Worm (Caenorhabditis elegans) whole organism, young adult: ENCODE measurements around the gene nhr-40.

ENCODE experiments used
- B0019.2 ChIP-seq: fragments of 200-800 bp; sonication (Bioruptor generic); conservative IDR thresholded peaks from 2 replicates; pipeline ENCODE4 v1.3.6; 2022; ENCODE audit warnings: missing genetic modification reagents, missing genetic modification characterization, missing compliant biosample characterization
- B0261.1 ChIP-seq: sonication (generic microtip); optimal IDR thresholded peaks from 2 replicates; lab custom pipeline; 2016; ENCODE audit warnings: mild to moderate bottlenecking, missing genetic modification characterization, moderate library complexity, missing compliant biosample characterization
- B0336.3 ChIP-seq: fragments of 200-800 bp; sonication (Bioruptor generic); IDR thresholded peaks from 2 replicates; pipeline ENCODE4 v1.3.6; 2022; ENCODE audit warnings: missing genetic modification characterization, missing compliant biosample characterization
- F39B2.1 ChIP-seq: fragments of 200-800 bp; sonication (Bioruptor generic); IDR thresholded peaks from 2 replicates; pipeline ENCODE4 v1.3.6; 2022; ENCODE audit warnings: missing genetic modification reagents, missing genetic modification characterization, missing compliant biosample characterization
- F57A8.1 ChIP-seq: fragments of 200-800 bp; sonication (Bioruptor generic); optimal IDR thresholded peaks from 2 replicates; lab custom pipeline; 2018; ENCODE audit warnings: mild to moderate bottlenecking, missing genetic modification characterization, moderate library complexity, missing compliant biosample characterization
- F57C9.4 ChIP-seq: sonication (generic microtip); optimal IDR thresholded peaks from 2 replicates; lab custom pipeline; 2017; ENCODE audit warnings: mild to moderate bottlenecking, missing genetic modification characterization, missing compliant biosample characterization
- T26A5.8 ChIP-seq: sonication (generic microtip); optimal IDR thresholded peaks from 2 replicates; lab custom pipeline; 2016; ENCODE audit warnings: missing genetic modification characterization, missing compliant biosample characterization
- Y56A3A.18 ChIP-seq: fragments of 200-800 bp; sonication (Bioruptor generic); IDR thresholded peaks from 2 replicates; pipeline ENCODE4 v1.3.6; 2022; ENCODE audit warnings: missing genetic modification reagents, missing genetic modification characterization, missing compliant biosample characterization
- Y67H2A.10 ChIP-seq: fragments of 200-800 bp; sonication (Bioruptor generic); conservative IDR thresholded peaks from 2 replicates; pipeline ENCODE4 v1.3.6; 2022; ENCODE audit warnings: missing genetic modification reagents, missing genetic modification characterization, missing compliant biosample characterization
- Y79H2A.3 ChIP-seq: fragments of 200-800 bp; sonication (Bioruptor generic); conservative IDR thresholded peaks from 2 replicates; pipeline ENCODE4 v1.3.6; 2022; ENCODE audit warnings: missing genetic modification reagents, missing genetic modification characterization, missing compliant biosample characterization
- Y95B8A.8 ChIP-seq: fragments of 200-800 bp; sonication (Bioruptor generic); IDR thresholded peaks from 2 replicates; pipeline ENCODE4 v1.3.6; 2022; ENCODE audit warnings: missing genetic modification reagents, missing genetic modification characterization, missing compliant biosample characterization
- akir-1 ChIP-seq: fragments of 200-800 bp; sonication (Bioruptor generic); optimal IDR thresholded peaks from 2 replicates; lab custom pipeline; 2018; ENCODE audit warnings: mild to moderate bottlenecking, missing genetic modification characterization, moderate library complexity, missing compliant biosample characterization
- ama-1 ChIP-seq, 3 experiments: fragments of 150-350 bp in 1 of 3; sonication (generic microtip) in 2 of 3; optimal IDR thresholded peaks; 2 replicates each; lab custom pipeline; 2014 to 2018; ENCODE audit warnings: missing biosample characterization in 2 of 3, missing genetic modification characterization in 2 of 3, missing genetic modification reagents in 2 of 3
- aptf-3 ChIP-seq: fragments of 200-800 bp; sonication (Bioruptor generic); IDR thresholded peaks from 2 replicates; pipeline ENCODE4 v1.3.6; 2022; ENCODE audit warnings: missing genetic modification characterization, missing compliant biosample characterization
- atf-7 ChIP-seq: sonication (generic microtip); optimal IDR thresholded peaks from 2 replicates; lab custom pipeline; 2017; ENCODE audit warnings: mild to moderate bottlenecking, missing genetic modification characterization, missing compliant biosample characterization
- athp-1 ChIP-seq: sonication (generic microtip); optimal IDR thresholded peaks from 2 replicates; lab custom pipeline; 2017; ENCODE audit warnings: mild to moderate bottlenecking, missing genetic modification characterization, missing compliant biosample characterization
- attf-6 ChIP-seq: fragments of 200-800 bp; sonication (Bioruptor generic); IDR thresholded peaks from 2 replicates; pipeline ENCODE4 v1.3.6; 2022; ENCODE audit warnings: missing genetic modification reagents, missing genetic modification characterization, missing compliant biosample characterization
- bed-2 ChIP-seq: fragments of 200-800 bp; sonication (Bioruptor generic); IDR thresholded peaks from 2 replicates; pipeline ENCODE4 v1.3.6; 2022; ENCODE audit warnings: missing genetic modification reagents, missing genetic modification characterization, missing compliant biosample characterization
- cebp-2 ChIP-seq: fragments of 200-800 bp; sonication (Bioruptor generic); IDR thresholded peaks from 2 replicates; pipeline ENCODE4 v1.3.6; 2022; ENCODE audit warnings: missing genetic modification characterization, missing compliant biosample characterization
- ceh-58 ChIP-seq: fragments of 200-800 bp; sonication (Bioruptor generic); IDR thresholded peaks from 2 replicates; pipeline ENCODE4 v1.3.6; 2022; ENCODE audit warnings: missing genetic modification characterization, missing compliant biosample characterization
- ceh-91 ChIP-seq: fragments of 200-800 bp; sonication (Bioruptor generic); IDR thresholded peaks from 2 replicates; pipeline ENCODE4 v1.3.6; 2022; ENCODE audit warnings: missing genetic modification reagents, missing genetic modification characterization, missing compliant biosample characterization
- egl-18 ChIP-seq: fragments of 200-800 bp; sonication (Bioruptor generic); IDR thresholded peaks from 2 replicates; pipeline ENCODE4 v1.3.6; 2022; ENCODE audit warnings: missing genetic modification reagents, missing genetic modification characterization, missing compliant biosample characterization
- egrh-3 ChIP-seq: fragments of 200-800 bp; sonication (Bioruptor generic); IDR thresholded peaks from 2 replicates; pipeline ENCODE4 v1.3.6; 2022; ENCODE audit warnings: missing genetic modification reagents, missing genetic modification characterization, missing compliant biosample characterization
- lin-35 ChIP-seq, 3 experiments: fragments of 150-350 bp in 2 of 3; sonication (generic microtip) in 1 of 3; optimal IDR thresholded peaks; 2 replicates each; lab custom pipeline; 2014 to 2018; ENCODE audit warnings: missing biosample characterization in 3 of 3, missing genetic modification characterization in 3 of 3, missing genetic modification reagents in 3 of 3
- lin-54 ChIP-seq: fragments of 200-800 bp; sonication (Bioruptor generic); optimal IDR thresholded peaks from 2 replicates; lab custom pipeline; 2018; ENCODE audit warnings: mild to moderate bottlenecking, missing genetic modification characterization, missing compliant biosample characterization
- lsl-1 ChIP-seq: fragments of 200-800 bp; sonication (Bioruptor generic); optimal IDR thresholded peaks from 2 replicates; lab custom pipeline; 2018; ENCODE audit warnings: mild to moderate bottlenecking, missing genetic modification characterization, moderate library complexity, missing compliant biosample characterization
- lsy-27 ChIP-seq: sonication (generic microtip); optimal IDR thresholded peaks from 2 replicates; lab custom pipeline; 2017; ENCODE audit warnings: missing genetic modification characterization, mild to moderate bottlenecking, missing compliant biosample characterization, antibody characterized with exemption, missing genotype, borderline replicate concordance; ENCODE audit not compliant: insufficient read depth
- madf-10 ChIP-seq: sonication (generic microtip); optimal IDR thresholded peaks from 2 replicates; lab custom pipeline; 2016; ENCODE audit warnings: mild to moderate bottlenecking, missing genetic modification characterization, missing compliant biosample characterization
- mes-4 ChIP-seq: sonication (generic microtip); optimal IDR thresholded peaks from 2 replicates; lab custom pipeline; 2016; ENCODE audit warnings: missing genotype, missing genetic modification characterization, missing compliant biosample characterization
- nfya-2 ChIP-seq: fragments of 200-800 bp; sonication (Bioruptor generic); IDR thresholded peaks from 2 replicates; pipeline ENCODE4 v1.3.6; 2022; ENCODE audit warnings: missing genetic modification reagents, missing genetic modification characterization, missing compliant biosample characterization
- nfyb-1 ChIP-seq: fragments of 200-800 bp; sonication (Bioruptor generic); IDR thresholded peaks from 2 replicates; pipeline ENCODE4 v1.3.6; 2022; ENCODE audit warnings: missing genetic modification reagents, missing genetic modification characterization, missing compliant biosample characterization
- nhr-120 ChIP-seq: fragments of 200-800 bp; sonication (Bioruptor generic); IDR thresholded peaks from 2 replicates; pipeline ENCODE4 v1.3.6; 2022; ENCODE audit warnings: missing genetic modification characterization, missing compliant biosample characterization
- nhr-179 ChIP-seq: sonication (generic microtip); optimal IDR thresholded peaks from 2 replicates; lab custom pipeline; 2016; ENCODE audit warnings: mild to moderate bottlenecking, missing genetic modification characterization, missing compliant biosample characterization
- nhr-80 ChIP-seq: sonication (generic microtip); optimal IDR thresholded peaks from 2 replicates; lab custom pipeline; 2016; ENCODE audit warnings: missing genetic modification characterization, missing compliant biosample characterization
- repo-1 ChIP-seq: sonication (generic microtip); optimal IDR thresholded peaks from 2 replicates; lab custom pipeline; 2017; ENCODE audit warnings: mild to moderate bottlenecking, missing genetic modification characterization, missing compliant biosample characterization
- sea-2 ChIP-seq: fragments of 200-800 bp; sonication (Bioruptor generic); IDR thresholded peaks from 2 replicates; pipeline ENCODE4 v1.3.6; 2022; ENCODE audit warnings: missing genetic modification characterization, missing compliant biosample characterization
- snpc-1.1 ChIP-seq: sonication (generic microtip); optimal IDR thresholded peaks from 2 replicates; lab custom pipeline; 2017; ENCODE audit warnings: missing genetic modification characterization, mild to moderate bottlenecking, missing compliant biosample characterization, antibody characterized with exemption, moderate library complexity, missing genotype, missing genetic modification reagents; ENCODE audit not compliant: insufficient read depth
- snpc-1.3 ChIP-seq: sonication (generic microtip); optimal IDR thresholded peaks from 2 replicates; lab custom pipeline; 2017; ENCODE audit warnings: missing genetic modification characterization, mild to moderate bottlenecking, missing compliant biosample characterization, antibody characterized with exemption, moderate library complexity, missing genotype, missing genetic modification reagents; ENCODE audit not compliant: insufficient read depth
- snpc-3.4 ChIP-seq: sonication (generic microtip); optimal IDR thresholded peaks from 2 replicates; lab custom pipeline; 2017; ENCODE audit warnings: missing genetic modification characterization, mild to moderate bottlenecking, missing compliant biosample characterization, antibody characterized with exemption, moderate library complexity, missing genotype, missing genetic modification reagents
- snpc-4 ChIP-seq, 5 experiments: fragments of 150-350 bp in 1 of 5; sonication (generic microtip) in 4 of 5; optimal IDR thresholded peaks; 2 replicates each; lab custom pipeline; 2014 to 2018; ENCODE audit warnings: missing genetic modification characterization in 5 of 5, missing biosample characterization in 3 of 5, antibody characterized with exemption in 2 of 5, mild to moderate bottlenecking in 2 of 5, missing compliant biosample characterization in 2 of 5, missing genotype in 2 of 5, moderate library complexity in 2 of 5, missing genetic modification reagents in 1 of 5
- sptf-2 ChIP-seq: fragments of 200-800 bp; sonication (Bioruptor generic); optimal IDR thresholded peaks from 2 replicates; lab custom pipeline; 2018; ENCODE audit warnings: mild to moderate bottlenecking, missing genetic modification characterization, missing compliant biosample characterization
- tbp1 ChIP-seq: fragments of 200-800 bp; sonication (Bioruptor generic); optimal IDR thresholded peaks from 2 replicates; lab custom pipeline; 2018; ENCODE audit warnings: mild to moderate bottlenecking, missing genetic modification characterization, missing compliant biosample characterization
- tlf-1 ChIP-seq: fragments of 200-800 bp; sonication (Bioruptor generic); optimal IDR thresholded peaks from 2 replicates; lab custom pipeline; 2018; ENCODE audit warnings: mild to moderate bottlenecking, missing genetic modification characterization, missing compliant biosample characterization
- unc-130 ChIP-seq: sonication (generic microtip); optimal IDR thresholded peaks from 2 replicates; lab custom pipeline; 2016; ENCODE audit warnings: missing genetic modification reagents, missing genetic modification characterization, missing compliant biosample characterization
- zim-3 ChIP-seq: sonication (generic microtip); optimal IDR thresholded peaks from 2 replicates; lab custom pipeline; 2017; ENCODE audit warnings: mild to moderate bottlenecking, missing genetic modification characterization, moderate library complexity, missing compliant biosample characterization
- ztf-28 ChIP-seq: fragments of 200-800 bp; sonication (Bioruptor generic); IDR thresholded peaks from 2 replicates; pipeline ENCODE4 v1.3.6; 2022; ENCODE audit warnings: missing genetic modification reagents, missing genetic modification characterization, missing compliant biosample characterization
- ztf-3 ChIP-seq: fragments of 200-800 bp; sonication (Bioruptor generic); optimal IDR thresholded peaks from 2 replicates; lab custom pipeline; 2018; ENCODE audit warnings: mild to moderate bottlenecking, missing genetic modification characterization, missing compliant biosample characterization
- ztf-6 ChIP-seq: fragments of 200-800 bp; sonication (Bioruptor generic); IDR thresholded peaks from 2 replicates; pipeline ENCODE4 v1.3.6; 2022; ENCODE audit warnings: missing genetic modification reagents, missing genetic modification characterization, missing compliant biosample characterization

nhr-40 gene

ce11 chrX:2569040-2569439, 24.8 kb upstream of the nhr-40 start:
- TF ChIP-seq bed-2 (GFP tag; lab: Robert Waterston, UW) (no peak), Y67H2A.10 (GFP tag; lab: Robert Waterston, UW) (no peak), nfya-2 (GFP tag; lab: Robert Waterston, UW) (no peak), aptf-3 (no peak), F57A8.1 (GFP tag; lab: Kevin White, UChicago) (no peak), F39B2.1 (GFP tag; lab: Robert Waterston, UW) (no peak), ztf-28 (no peak), lin-54 (GFP tag; lab: Kevin White, UChicago) (no peak), tlf-1 (GFP tag; lab: Kevin White, UChicago) (peak; percentile 19), sptf-2 (GFP tag; lab: Kevin White, UChicago) (no peak), cebp-2 (GFP tag; lab: Robert Waterston, UW) (no peak), mes-4 (tag; lab: Kevin White, UChicago) (no peak), atf-7 (tag; lab: Kevin White, UChicago) (peak; percentile 72), ama-1 (optimal IDR thresholded peaks at IDR 0.05; lab: Kevin White, UChicago) (no peak), ama-1 (GFP tag; optimal IDR thresholded peaks at IDR 0.05; lab: Kevin White, UChicago) (no peak), nhr-120 (GFP tag; lab: Robert Waterston, UW) (no peak), athp-1 (tag; lab: Kevin White, UChicago) (no peak), attf-6 (GFP tag; lab: Robert Waterston, UW) (no peak), T26A5.8 (tag; lab: Kevin White, UChicago) (no peak), nhr-179 (tag; lab: Kevin White, UChicago) (no peak), egrh-3 (GFP tag; lab: Robert Waterston, UW) (no peak), madf-10 (tag; lab: Kevin White, UChicago) (peak; percentile 55), sea-2 (GFP tag; lab: Robert Waterston, UW) (no peak), lsl-1 (GFP tag; lab: Kevin White, UChicago) (no peak), lsy-27 (tag; lab: Kevin White, UChicago) (no peak), lin-35 (GFP tag; optimal IDR thresholded peaks at IDR 0.05; lab: Kevin White, UChicago) (no peak), repo-1 (tag; lab: Kevin White, UChicago) (no peak), nfyb-1 (GFP tag; lab: Robert Waterston, UW) (peak; percentile 84), snpc-3.4 (tag; lab: Kevin White, UChicago) (no peak), unc-130 (GFP tag; lab: Kevin White, UChicago) (no peak), Y56A3A.18 (no peak), nhr-80 (tag; lab: Kevin White, UChicago) (peak; percentile 99), snpc-4 (GFP tag; optimal IDR thresholded peaks at IDR 0.05; lab: Kevin White, UChicago) (no peak), snpc-4 (tag; optimal IDR thresholded peaks at IDR 0.05; lab: Kevin White, UChicago) (no peak), F57C9.4 (tag; lab: Kevin White, UChicago) (no peak), tbp1 (GFP tag; lab: Kevin White, UChicago) (peak; percentile 37), ztf-3 (GFP tag; lab: Kevin White, UChicago) (no peak), Y79H2A.3 (no peak), snpc-1.3 (tag; lab: Kevin White, UChicago) (no peak), zim-3 (tag; lab: Kevin White, UChicago) (no peak), B0019.2 (GFP tag; lab: Robert Waterston, UW) (no peak), B0336.3 (GFP tag; lab: Robert Waterston, UW) (peak; percentile 81), ceh-91 (GFP tag; lab: Robert Waterston, UW) (no peak), B0261.1 (tag; lab: Kevin White, UChicago) (no peak), ceh-58 (GFP tag; lab: Robert Waterston, UW) (no peak), Y95B8A.8 (GFP tag; lab: Robert Waterston, UW) (no peak), snpc-1.1 (tag; lab: Kevin White, UChicago) (no peak), egl-18 (GFP tag; lab: Robert Waterston, UW) (no peak), ztf-6 (GFP tag; lab: Robert Waterston, UW) (no peak), akir-1 (GFP tag; lab: Kevin White, UChicago) (peak; percentile 57)
